Worm (Caenorhabditis elegans) whole organism, L1 larva: ENCODE results near the gene C07E3.9.
A peak's percentile ranks its signal among the peaks of the same experiment; 100 is the strongest.
"Not testable (repeated sequence)": the region's sequence is repeated elsewhere in the genome, so short reads cannot be mapped to it uniquely, and the experiment has no call there.

Experiments used
- C04F5.9 ChIP-seq: sonication (generic microtip); optimal IDR thresholded peaks from 2 replicates; lab custom pipeline; 2016; ENCODE audit warnings: missing genetic modification characterization, missing compliant biosample characterization
- F16B12.6 ChIP-seq: fragments of 150-350 bp; optimal IDR thresholded peaks from 2 replicates; lab custom pipeline; 2014; ENCODE audit warnings: missing biosample characterization, missing genetic modification characterization
- Y116A8C.19 ChIP-seq: sonication (generic microtip); optimal IDR thresholded peaks from 2 replicates; lab custom pipeline; 2016; ENCODE audit warnings: missing compliant biosample characterization, missing genetic modification characterization, borderline replicate concordance
- aha-1 ChIP-seq: fragments of 150-350 bp; optimal IDR thresholded peaks from 2 replicates; lab custom pipeline; 2014; ENCODE audit warnings: missing biosample characterization, missing genetic modification characterization
- alr-1 ChIP-seq: fragments of 200-800 bp; sonication (Bioruptor generic); optimal IDR thresholded peaks from 2 replicates; lab custom pipeline; 2018; ENCODE audit warnings: borderline replicate concordance, mild to moderate bottlenecking, missing genetic modification characterization, missing compliant biosample characterization
- aly-2 ChIP-seq: fragments of 150-350 bp; optimal IDR thresholded peaks from 2 replicates; lab custom pipeline; 2014; ENCODE audit warnings: missing biosample characterization, missing genetic modification characterization
- ama-1 ChIP-seq: fragments of 150-350 bp; optimal IDR thresholded peaks from 2 replicates; lab custom pipeline; 2014
- ceh-63 ChIP-seq: fragments of 200-800 bp; sonication (Bioruptor generic); optimal IDR thresholded peaks from 2 replicates; lab custom pipeline; 2018; ENCODE audit warnings: mild to moderate bottlenecking, missing genetic modification characterization, missing compliant biosample characterization
- ceh-82 ChIP-seq, 3 experiments: fragments of 150-350 bp in 1 of 3; sonication (generic microtip) in 2 of 3; optimal IDR thresholded peaks; 2 replicates each; lab custom pipeline; 2014 to 2017; ENCODE audit warnings: missing biosample characterization in 3 of 3, missing genetic modification characterization in 3 of 3
- ceh-88 ChIP-seq: fragments of 200-800 bp; sonication (Bioruptor generic); IDR thresholded peaks from 2 replicates; pipeline ENCODE4 v1.3.6; 2022; ENCODE audit warnings: missing genetic modification characterization, missing compliant biosample characterization
- ceh-90 ChIP-seq: sonication (generic microtip); optimal IDR thresholded peaks from 2 replicates; lab custom pipeline; 2016; ENCODE audit warnings: missing genetic modification characterization, missing compliant biosample characterization
- ces-1 ChIP-seq: fragments of 150-350 bp; optimal IDR thresholded peaks from 2 replicates; lab custom pipeline; 2014; ENCODE audit warnings: missing biosample characterization, missing genetic modification reagents, missing genetic modification characterization
- efl-1 ChIP-seq, 4 experiments: fragments of 150-350 bp; optimal IDR thresholded peaks in 3 of 4; peaks in 1 of 4; 1 replicate in 1 of 4; 2 replicates in 3 of 4; lab custom pipeline; 2014; ENCODE audit warnings: missing biosample characterization in 2 of 4, missing genetic modification characterization in 2 of 4, missing genetic modification reagents in 2 of 4
- efl-3 ChIP-seq: fragments of 200-800 bp; sonication (Bioruptor generic); optimal IDR thresholded peaks from 2 replicates; lab custom pipeline; 2018; ENCODE audit warnings: mild to moderate bottlenecking, missing genetic modification characterization, missing compliant biosample characterization
- egl-13 ChIP-seq: sonication (generic microtip); optimal IDR thresholded peaks from 2 replicates; lab custom pipeline; 2016; ENCODE audit warnings: missing genotype, missing genetic modification reagents, missing genetic modification characterization, missing compliant biosample characterization
- egl-27 ChIP-seq, 2 experiments: fragments of 150-350 bp in 1 of 2; sonication (generic microtip); optimal IDR thresholded peaks; 3 replicates each; lab custom pipeline; 2017 to 2018; ENCODE audit warnings: missing biosample characterization in 2 of 2, missing genetic modification characterization in 2 of 2, missing genetic modification reagents in 2 of 2
- elt-2 ChIP-seq: sonication (generic microtip); optimal IDR thresholded peaks from 2 replicates; lab custom pipeline; 2016; ENCODE audit warnings: missing genetic modification characterization, mild to moderate bottlenecking, inconsistent platforms, missing compliant biosample characterization, missing genetic modification reagents
- elt-3 ChIP-seq, 6 experiments: fragments of 150-350 bp in 1 of 6; sonication (generic microtip); optimal IDR thresholded peaks; 2 replicates each; lab custom pipeline; 2017 to 2018; ENCODE audit warnings: missing biosample characterization in 6 of 6, missing genetic modification characterization in 6 of 6, inconsistent platforms in 1 of 6
- ets-5 ChIP-seq: fragments of 200-800 bp; sonication (Bioruptor generic); IDR thresholded peaks from 2 replicates; pipeline ENCODE4 v1.3.6; 2022; ENCODE audit warnings: missing genetic modification characterization, missing compliant biosample characterization
- fkh-4 ChIP-seq: sonication (generic microtip); optimal IDR thresholded peaks from 2 replicates; lab custom pipeline; 2016; ENCODE audit warnings: missing compliant biosample characterization, missing genetic modification characterization, borderline replicate concordance
- fkh-8 ChIP-seq: sonication (generic microtip); optimal IDR thresholded peaks from 2 replicates; lab custom pipeline; 2016; ENCODE audit warnings: mild to moderate bottlenecking, missing genetic modification characterization, missing compliant biosample characterization
- grh-1 ChIP-seq: fragments of 200-800 bp; sonication (Bioruptor generic); IDR thresholded peaks from 2 replicates; pipeline ENCODE4 v1.3.6; 2022; ENCODE audit warnings: missing genetic modification reagents, missing genetic modification characterization, missing compliant biosample characterization
- hlh-17 ChIP-seq: fragments of 200-800 bp; sonication (Bioruptor generic); optimal IDR thresholded peaks from 2 replicates; lab custom pipeline; 2018; ENCODE audit warnings: missing genetic modification characterization, mild to moderate bottlenecking, missing compliant biosample characterization, moderate library complexity, borderline replicate concordance
- irx-1 ChIP-seq: sonication (generic microtip); optimal IDR thresholded peaks from 2 replicates; lab custom pipeline; 2016; ENCODE audit warnings: missing genetic modification characterization, missing compliant biosample characterization
- jun-1 ChIP-seq: fragments of 150-350 bp; optimal IDR thresholded peaks from 2 replicates; lab custom pipeline; 2014; ENCODE audit warnings: missing biosample characterization, missing genetic modification reagents, missing genetic modification characterization
- lin-13 ChIP-seq: fragments of 150-350 bp; optimal IDR thresholded peaks from 2 replicates; lab custom pipeline; 2014; ENCODE audit warnings: missing biosample characterization, missing genetic modification reagents, missing genetic modification characterization
- lin-35 ChIP-seq, 2 experiments: fragments of 150-350 bp; optimal IDR thresholded peaks; 2 replicates each; lab custom pipeline; 2014; ENCODE audit warnings: missing biosample characterization in 2 of 2, missing genetic modification characterization in 2 of 2, missing genetic modification reagents in 2 of 2
- nhr-11 ChIP-seq: fragments of 150-350 bp; optimal IDR thresholded peaks from 2 replicates; lab custom pipeline; 2014; ENCODE audit warnings: missing biosample characterization, missing genetic modification characterization
- nhr-19 ChIP-seq: fragments of 200-800 bp; sonication (Bioruptor generic); conservative IDR thresholded peaks from 2 replicates; pipeline ENCODE4 v1.3.6; 2022; ENCODE audit warnings: missing genetic modification characterization, missing compliant biosample characterization
- nhr-20 ChIP-seq: sonication (generic microtip); optimal IDR thresholded peaks from 2 replicates; lab custom pipeline; 2016; ENCODE audit warnings: mild to moderate bottlenecking, missing genetic modification characterization, missing compliant biosample characterization
- nhr-71 ChIP-seq: sonication (generic microtip); optimal IDR thresholded peaks from 2 replicates; lab custom pipeline; 2016; ENCODE audit warnings: mild to moderate bottlenecking, missing genetic modification characterization, moderate library complexity, missing compliant biosample characterization
- nhr-76 ChIP-seq: sonication (generic microtip); optimal IDR thresholded peaks from 2 replicates; lab custom pipeline; 2017; ENCODE audit warnings: missing biosample characterization, missing genetic modification characterization
- nhr-84 ChIP-seq: sonication (generic microtip); optimal IDR thresholded peaks from 2 replicates; lab custom pipeline; 2017; ENCODE audit warnings: missing biosample characterization, missing genetic modification characterization
- nhr-85 ChIP-seq: sonication (generic microtip); peaks from one replicate; lab custom pipeline; 2016; ENCODE audit warnings: missing genetic modification characterization, inconsistent platforms, missing compliant biosample characterization
- nhr-90 ChIP-seq: sonication (generic microtip); optimal IDR thresholded peaks from 2 replicates; lab custom pipeline; 2016; ENCODE audit warnings: mild to moderate bottlenecking, missing genetic modification characterization, missing compliant biosample characterization; ENCODE audit not compliant: poor library complexity
- pag-3 ChIP-seq: sonication (generic microtip); optimal IDR thresholded peaks from 2 replicates; lab custom pipeline; 2017; ENCODE audit warnings: missing genetic modification characterization, mild to moderate bottlenecking, missing compliant biosample characterization, antibody characterized with exemption, borderline replicate concordance; ENCODE audit not compliant: insufficient read depth
- snpc-4 ChIP-seq: fragments of 150-350 bp; optimal IDR thresholded peaks from 2 replicates; lab custom pipeline; 2014; ENCODE audit warnings: missing biosample characterization, missing genetic modification characterization
- snu-23 ChIP-seq: sonication (generic microtip); optimal IDR thresholded peaks from 2 replicates; lab custom pipeline; 2016; ENCODE audit warnings: missing genetic modification characterization, missing compliant biosample characterization
- sox-4 ChIP-seq: sonication (generic microtip); optimal IDR thresholded peaks from 2 replicates; lab custom pipeline; 2016; ENCODE audit warnings: missing genetic modification characterization, missing compliant biosample characterization
- sup-37 ChIP-seq: fragments of 200-800 bp; sonication (Bioruptor generic); optimal IDR thresholded peaks from 2 replicates; lab custom pipeline; 2018; ENCODE audit warnings: mild to moderate bottlenecking, missing genetic modification characterization, missing compliant biosample characterization
- swsn-7 ChIP-seq: sonication (generic microtip); optimal IDR thresholded peaks from 2 replicates; lab custom pipeline; 2016; ENCODE audit warnings: missing genetic modification characterization, missing compliant biosample characterization
- tbx-2 ChIP-seq: sonication (generic microtip); optimal IDR thresholded peaks from 2 replicates; lab custom pipeline; 2016; ENCODE audit warnings: missing genetic modification characterization, missing compliant biosample characterization
- unc-130 ChIP-seq: fragments of 150-350 bp; optimal IDR thresholded peaks from 2 replicates; lab custom pipeline; 2017; ENCODE audit warnings: missing biosample characterization, missing genetic modification characterization, inconsistent platforms
- unc-30 ChIP-seq: sonication (generic microtip); optimal IDR thresholded peaks from 2 replicates; lab custom pipeline; 2017; ENCODE audit warnings: missing biosample characterization, missing genetic modification characterization
- unc-62 ChIP-seq: fragments of 150-350 bp; optimal IDR thresholded peaks from 2 replicates; lab custom pipeline; 2014; ENCODE audit warnings: missing biosample characterization, missing genetic modification reagents, missing genetic modification characterization
- vab-15 ChIP-seq: sonication (generic microtip); optimal IDR thresholded peaks from 2 replicates; lab custom pipeline; 2017; ENCODE audit warnings: missing genotype, mild to moderate bottlenecking, missing genetic modification characterization, missing compliant biosample characterization
- zip-4 ChIP-seq: fragments of 200-800 bp; sonication (Bioruptor generic); optimal IDR thresholded peaks from 2 replicates; lab custom pipeline; 2018; ENCODE audit warnings: mild to moderate bottlenecking, missing genetic modification characterization, moderate library complexity, missing compliant biosample characterization
- ztf-4 ChIP-seq: fragments of 150-350 bp; optimal IDR thresholded peaks from 2 replicates; lab custom pipeline; 2014; ENCODE audit warnings: missing biosample characterization, missing genetic modification characterization

The C07E3.9 gene

ce11 chrII:10302141-10302574 lies 48.4 kb upstream of the C07E3.9 start:
- TF ChIP-seq efl-1 (optimal IDR thresholded peaks at IDR 0.05; lab: Kevin White, UChicago) = not testable (repeated sequence)
- TF ChIP-seq efl-1 (GFP tag; optimal IDR thresholded peaks at IDR 0.05 in 1 of 2; lab: Kevin White, UChicago) (peak in 1 of 2 experiments; percentile 8), nhr-85 (tag; lab: Kevin White, UChicago) (peak; percentile 1)

- TF ChIP-seq efl-1 (optimal IDR thresholded peaks at IDR 0.05; lab: Kevin White, UChicago) = peak in 1 of 2 experiments; percentile 8
- TF ChIP-seq efl-1 (GFP tag; optimal IDR thresholded peaks at IDR 0.05 in 1 of 2; lab: Kevin White, UChicago) = peak in 1 of 2 experiments; percentile 84
- TF ChIP-seq ets-5 (GFP tag; lab: Robert Waterston, UW) = no peak
- TF ChIP-seq efl-3 (GFP tag; lab: Kevin White, UChicago) = no peak
- peak; percentile 20 for TF ChIP-seq ama-1 (lab: Kevin White, UChicago)
- no peak for TF ChIP-seq tbx-2
- TF ChIP-seq nhr-84 = no peak
- no peak for TF ChIP-seq jun-1 (tag; lab: Kevin White, UChicago)
- no peak for TF ChIP-seq C04F5.9 (tag; lab: Kevin White, UChicago)
- TF ChIP-seq hlh-17 (GFP tag; lab: Kevin White, UChicago) = no peak
- TF ChIP-seq ceh-90 = no peak
- TF ChIP-seq egl-13 (tag; lab: Kevin White, UChicago) = no peak
- TF ChIP-seq lin-13 (GFP tag; lab: Kevin White, UChicago) = no peak
- peak; percentile 6 for TF ChIP-seq snu-23 (GFP tag; lab: Kevin White, UChicago)
- TF ChIP-seq grh-1 (GFP tag; lab: Robert Waterston, UW) = 0 out of 2 replicates have a peak, but pooled peaks have one; percentile 9
- TF ChIP-seq F16B12.6 (tag; lab: Kevin White, UChicago) = no peak
- TF ChIP-seq aly-2 = no peak
- no peak for TF ChIP-seq unc-62
- no peak for TF ChIP-seq pag-3
- TF ChIP-seq ces-1 (GFP tag; lab: Kevin White, UChicago) = no peak
- TF ChIP-seq sox-4 (tag; lab: Kevin White, UChicago) = no peak
- no peak for TF ChIP-seq unc-30 (tag; lab: Kevin White, UChicago)
- no peak for TF ChIP-seq nhr-11 (tag; lab: Kevin White, UChicago)
- TF ChIP-seq nhr-76 (tag; lab: Kevin White, UChicago) = no peak
- peak; percentile 42 for TF ChIP-seq nhr-71 (tag; lab: Kevin White, UChicago)
- TF ChIP-seq vab-15 (tag; lab: Kevin White, UChicago) = no peak
- no peak for TF ChIP-seq Y116A8C.19 (tag; lab: Kevin White, UChicago)
- TF ChIP-seq unc-130 (tag; lab: Kevin White, UChicago) = no peak
- no peak for TF ChIP-seq nhr-85 (tag; lab: Kevin White, UChicago)
- TF ChIP-seq nhr-19 = no peak
- no peak for TF ChIP-seq ceh-63
- no peak for TF ChIP-seq elt-3 (tag; optimal IDR thresholded peaks at IDR 0.05; lab: Kevin White, UChicago)
- no peak for TF ChIP-seq fkh-4 (tag; lab: Kevin White, UChicago)
- TF ChIP-seq ceh-82 (tag; optimal IDR thresholded peaks at IDR 0.05; lab: Kevin White, UChicago) = no peak
- no peak for TF ChIP-seq elt-2 (tag; lab: Kevin White, UChicago)
- TF ChIP-seq swsn-7 (tag; lab: Kevin White, UChicago) = peak; percentile 11
- peak in 1 of 2 experiments; percentile 42 for TF ChIP-seq lin-35 (GFP tag; optimal IDR thresholded peaks at IDR 0.05; lab: Kevin White, UChicago)
- no peak for TF ChIP-seq nhr-90 (tag; lab: Kevin White, UChicago)
- TF ChIP-seq irx-1 (tag; lab: Kevin White, UChicago) = no peak
- TF ChIP-seq alr-1 (tag; lab: Kevin White, UChicago) = no peak
- peak; percentile 28 for TF ChIP-seq fkh-8
- TF ChIP-seq snpc-4 (tag; lab: Kevin White, UChicago) = no peak
- 0 out of 2 replicates have a peak, but pooled peaks have one; percentile 8 for TF ChIP-seq ceh-88 (GFP tag; lab: Robert Waterston, UW)
- no peak for TF ChIP-seq egl-27 (tag; optimal IDR thresholded peaks at IDR 0.05; lab: Kevin White, UChicago)
- TF ChIP-seq zip-4 (GFP tag; lab: Kevin White, UChicago) = no peak
- no peak for TF ChIP-seq aha-1 (tag; lab: Kevin White, UChicago)
- TF ChIP-seq ztf-4 (tag; lab: Kevin White, UChicago) = peak; percentile 60
- no peak for TF ChIP-seq sup-37
- TF ChIP-seq nhr-20 (tag; lab: Kevin White, UChicago) = no peak
Observed at ce11 chrII:10302646-10303045, 47.9 kb upstream of the C07E3.9 start, which contains the start of gene clpp-1. TSS of gene clpp-1 (minus strand) at chrII:10302842.
